Worm (Caenorhabditis elegans) whole organism, late embryonic: ENCODE results near the gene srg-42.

Experiments used
- F13H6.1 ChIP-seq: sonication (generic microtip); optimal IDR thresholded peaks from 2 replicates; lab custom pipeline; 2016; ENCODE audit warnings: missing genetic modification characterization, missing compliant biosample characterization
- dmd-4 ChIP-seq: sonication (generic microtip); optimal IDR thresholded peaks from 2 replicates; lab custom pipeline; 2016; ENCODE audit warnings: borderline replicate concordance, missing genetic modification characterization, missing compliant biosample characterization
- gmeb-2 ChIP-seq: sonication (generic microtip); optimal IDR thresholded peaks from 2 replicates; lab custom pipeline; 2016; ENCODE audit warnings: missing genetic modification characterization, inconsistent platforms, missing compliant biosample characterization
- nfya-1 ChIP-seq: sonication (generic microtip); optimal IDR thresholded peaks from 2 replicates; lab custom pipeline; 2017; ENCODE audit warnings: missing genetic modification characterization, mild to moderate bottlenecking, missing compliant biosample characterization, antibody characterized with exemption, moderate library complexity
- nhr-232 ChIP-seq: sonication (generic microtip); optimal IDR thresholded peaks from 2 replicates; lab custom pipeline; 2016; ENCODE audit warnings: missing genetic modification characterization, missing compliant biosample characterization
- pha-4 ChIP-seq: fragments of 150-350 bp; optimal IDR thresholded peaks from 2 replicates; lab custom pipeline; 2018; ENCODE audit warnings: missing biosample characterization, missing genetic modification reagents, missing genetic modification characterization
- sox-4 ChIP-seq: sonication (generic microtip); optimal IDR thresholded peaks from 2 replicates; lab custom pipeline; 2017; ENCODE audit warnings: mild to moderate bottlenecking, missing genetic modification characterization, inconsistent platforms, missing compliant biosample characterization
- tbx-2 ChIP-seq: sonication (generic microtip); optimal IDR thresholded peaks from 2 replicates; lab custom pipeline; 2016; ENCODE audit warnings: missing genetic modification characterization, missing compliant biosample characterization
- unc-55 ChIP-seq: sonication (generic microtip); optimal IDR thresholded peaks from 2 replicates; lab custom pipeline; 2017; ENCODE audit warnings: missing biosample characterization, missing genetic modification reagents, missing genetic modification characterization

DNA sequence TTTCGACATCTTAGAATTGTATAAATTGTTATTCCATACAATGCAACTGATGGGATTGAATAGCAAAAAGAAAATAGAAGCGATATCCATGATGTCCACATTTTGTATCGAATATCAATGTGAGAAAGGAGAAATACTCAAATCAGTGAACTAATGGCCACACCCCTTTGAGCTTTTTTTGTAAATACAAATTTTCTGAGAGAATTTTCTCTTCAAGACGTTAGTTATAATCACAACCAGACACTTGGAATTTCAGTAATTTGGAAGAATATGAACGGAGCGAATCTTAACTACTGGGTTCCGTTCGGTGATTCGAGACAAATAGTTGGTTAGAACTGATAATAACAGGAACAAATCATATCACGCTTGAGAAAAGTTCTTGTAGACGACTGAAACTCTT lies 3.9 kb upstream of the srg-42 start, which contains the start of gene srg-41:
- no peak for TF ChIP-seq dmd-4 (tag; lab: Kevin White, UChicago)
- TF ChIP-seq nhr-232, result no peak
- no peak for TF ChIP-seq F13H6.1
- TF ChIP-seq pha-4 (tag; lab: Kevin White, UChicago), result no peak
- TF ChIP-seq sox-4, result no peak
- no peak for TF ChIP-seq tbx-2 (tag; lab: Kevin White, UChicago)
- no peak for TF ChIP-seq nfya-1 (tag; lab: Kevin White, UChicago)
- no peak for TF ChIP-seq gmeb-2
- no peak for TF ChIP-seq unc-55 (GFP tag; lab: Kevin White, UChicago)
